Worm (Caenorhabditis elegans) whole organism, early embryonic: ENCODE measurements around the gene F14E5.2.

ENCODE experiments used
- ama-1 ChIP-seq: fragments of 150-350 bp; optimal IDR thresholded peaks from 2 replicates; lab custom pipeline; 2014
- ets-7 ChIP-seq: sonication (generic microtip); optimal IDR thresholded peaks from 2 replicates; lab custom pipeline; 2016; ENCODE audit warnings: missing genotype, missing genetic modification characterization, missing compliant biosample characterization
- scrt-1 ChIP-seq: fragments of 200-800 bp; sonication (Bioruptor generic); IDR thresholded peaks from 2 replicates; pipeline ENCODE4 v1.3.6; 2022; ENCODE audit warnings: missing genetic modification characterization, missing compliant biosample characterization

ce11 chrII:8450750-8451149 is 22.1 kb upstream of the F14E5.2 start:
- no peak for TF ChIP-seq scrt-1 (GFP tag; lab: Robert Waterston, UW)
- TF ChIP-seq ets-7 (tag; lab: Kevin White, UChicago) = no peak
- no peak for TF ChIP-seq ama-1 (lab: Kevin White, UChicago)
